Worm (Caenorhabditis elegans) whole organism, L1 larva: ENCODE data around the gene cla-1.

Experiments used
- C04F5.9 ChIP-seq: sonication (generic microtip); optimal IDR thresholded peaks from 2 replicates; lab custom pipeline; 2016; ENCODE audit warnings: missing genetic modification characterization, missing compliant biosample characterization
- C34B4.2 ChIP-seq: sonication (generic microtip); optimal IDR thresholded peaks from 2 replicates; lab custom pipeline; 2017; ENCODE audit warnings: mild to moderate bottlenecking, missing genetic modification characterization, missing compliant biosample characterization
- aly-2 ChIP-seq: fragments of 150-350 bp; optimal IDR thresholded peaks from 2 replicates; lab custom pipeline; 2014; ENCODE audit warnings: missing biosample characterization, missing genetic modification characterization
- ceh-90 ChIP-seq: sonication (generic microtip); optimal IDR thresholded peaks from 2 replicates; lab custom pipeline; 2016; ENCODE audit warnings: missing genetic modification characterization, missing compliant biosample characterization
- egl-27 ChIP-seq, 2 experiments: fragments of 150-350 bp in 1 of 2; sonication (generic microtip); optimal IDR thresholded peaks; 3 replicates each; lab custom pipeline; 2017 to 2018; ENCODE audit warnings: missing biosample characterization in 2 of 2, missing genetic modification characterization in 2 of 2, missing genetic modification reagents in 2 of 2
- fkh-8 ChIP-seq: sonication (generic microtip); optimal IDR thresholded peaks from 2 replicates; lab custom pipeline; 2016; ENCODE audit warnings: mild to moderate bottlenecking, missing genetic modification characterization, missing compliant biosample characterization
- hlh-17 ChIP-seq: fragments of 200-800 bp; sonication (Bioruptor generic); optimal IDR thresholded peaks from 2 replicates; lab custom pipeline; 2018; ENCODE audit warnings: missing genetic modification characterization, mild to moderate bottlenecking, missing compliant biosample characterization, moderate library complexity, borderline replicate concordance
- isw-1 ChIP-seq: fragments of 200-800 bp; sonication (Bioruptor generic); IDR thresholded peaks from 2 replicates; pipeline ENCODE4 v1.3.6; 2022; ENCODE audit warnings: missing genetic modification characterization, missing compliant biosample characterization
- lin-13 ChIP-seq: fragments of 150-350 bp; optimal IDR thresholded peaks from 2 replicates; lab custom pipeline; 2014; ENCODE audit warnings: missing biosample characterization, missing genetic modification reagents, missing genetic modification characterization
- lin-14 ChIP-seq: fragments of 200-800 bp; sonication (Bioruptor generic); optimal IDR thresholded peaks from 2 replicates; lab custom pipeline; 2018; ENCODE audit warnings: mild to moderate bottlenecking, missing genetic modification characterization, moderate library complexity, missing compliant biosample characterization
- lin-15B ChIP-seq: fragments of 150-350 bp; sonication (generic microtip); optimal IDR thresholded peaks from 3 replicates; lab custom pipeline; 2014; ENCODE audit warnings: missing biosample characterization, missing genetic modification characterization
- nhr-12 ChIP-seq: sonication (generic microtip); optimal IDR thresholded peaks from 2 replicates; lab custom pipeline; 2017; ENCODE audit warnings: missing biosample characterization, missing genetic modification characterization
- nhr-20 ChIP-seq: sonication (generic microtip); optimal IDR thresholded peaks from 2 replicates; lab custom pipeline; 2016; ENCODE audit warnings: mild to moderate bottlenecking, missing genetic modification characterization, missing compliant biosample characterization
- nhr-237 ChIP-seq: fragments of 150-350 bp; optimal IDR thresholded peaks from 2 replicates; lab custom pipeline; 2014; ENCODE audit warnings: missing biosample characterization, missing genetic modification characterization
- nhr-28 ChIP-seq: fragments of 150-350 bp; optimal IDR thresholded peaks from 2 replicates; lab custom pipeline; 2014; ENCODE audit warnings: missing biosample characterization, missing genetic modification characterization
- nhr-76 ChIP-seq: sonication (generic microtip); optimal IDR thresholded peaks from 2 replicates; lab custom pipeline; 2017; ENCODE audit warnings: missing biosample characterization, missing genetic modification characterization
- pag-3 ChIP-seq: sonication (generic microtip); optimal IDR thresholded peaks from 2 replicates; lab custom pipeline; 2017; ENCODE audit warnings: missing genetic modification characterization, mild to moderate bottlenecking, missing compliant biosample characterization, antibody characterized with exemption, borderline replicate concordance; ENCODE audit not compliant: insufficient read depth
- unc-62 ChIP-seq: fragments of 150-350 bp; optimal IDR thresholded peaks from 2 replicates; lab custom pipeline; 2014; ENCODE audit warnings: missing biosample characterization, missing genetic modification reagents, missing genetic modification characterization
- unc-86 ChIP-seq: sonication (generic microtip); optimal IDR thresholded peaks from 2 replicates; lab custom pipeline; 2016; ENCODE audit warnings: missing genetic modification characterization, missing compliant biosample characterization
- xbp-1 ChIP-seq: sonication (generic microtip); optimal IDR thresholded peaks from 2 replicates; lab custom pipeline; 2016; ENCODE audit warnings: missing genetic modification characterization, missing compliant biosample characterization

cla-1 gene

ce11 chrIV:7672872-7673271, 84.1 kb downstream of the cla-1 start, which contains the start of gene C08G9.2:
Gene C08G9.2, minus strand, starts transcription at chrIV:7672972.
- TF ChIP-seq lin-13 (GFP tag; lab: Kevin White, UChicago) (no peak), hlh-17 (no peak), unc-86 (no peak), nhr-12 (tag; lab: Kevin White, UChicago) (no peak), fkh-8 (tag; lab: Kevin White, UChicago) (no peak), C04F5.9 (tag; lab: Kevin White, UChicago) (no peak), xbp-1 (no peak), nhr-237 (tag; lab: Kevin White, UChicago) (no peak), egl-27 (tag; optimal IDR thresholded peaks at IDR 0.05; lab: Kevin White, UChicago) (no peak), lin-15B (no peak), nhr-28 (no peak), nhr-76 (tag; lab: Kevin White, UChicago) (no peak), ceh-90 (tag; lab: Kevin White, UChicago) (no peak), C34B4.2 (no peak), isw-1 (GFP tag; lab: Robert Waterston, UW) (no peak), unc-62 (GFP tag; lab: Kevin White, UChicago) (no peak), pag-3 (tag; lab: Kevin White, UChicago) (no peak), nhr-20 (tag; lab: Kevin White, UChicago) (no peak)

ce11 chrIV:7674874-7675273, 86.1 kb downstream of the cla-1 start, which contains the start of gene itr-1:
Gene itr-1, plus strand, starts transcription at chrIV:7675174.
- TF ChIP-seq lin-14 (GFP tag; lab: Kevin White, UChicago) (peak; percentile 29), aly-2 (tag; lab: Kevin White, UChicago) (no peak)
